Worm (Caenorhabditis elegans) whole organism, mixed stage, embryonic: Measurements from ENCODE around the gene Y51H7C.9.

Experiments used
- ceh-39 ChIP-seq: fragments of 150-350 bp; optimal IDR thresholded peaks from 2 replicates; lab custom pipeline; 2014; ENCODE audit warnings: missing biosample characterization, missing genetic modification characterization
- ces-1 ChIP-seq: fragments of 150-350 bp; optimal IDR thresholded peaks from 2 replicates; lab custom pipeline; 2014; ENCODE audit warnings: missing biosample characterization, missing genetic modification reagents, missing genetic modification characterization
- elt-1 ChIP-seq: sonication (generic microtip); optimal IDR thresholded peaks from 2 replicates; lab custom pipeline; 2017; ENCODE audit warnings: missing genetic modification characterization, mild to moderate bottlenecking, missing compliant biosample characterization, antibody characterized with exemption, moderate library complexity, borderline replicate concordance; ENCODE audit not compliant: insufficient read depth
- elt-3 ChIP-seq: fragments of 150-350 bp; optimal IDR thresholded peaks from 2 replicates; lab custom pipeline; 2014; ENCODE audit warnings: missing biosample characterization, missing genetic modification characterization
- flh-1 ChIP-seq: fragments of 200-800 bp; sonication (Bioruptor generic); optimal IDR thresholded peaks from 2 replicates; lab custom pipeline; 2018; ENCODE audit warnings: mild to moderate bottlenecking, missing genetic modification characterization, moderate library complexity, missing compliant biosample characterization
- lin-13 ChIP-seq: fragments of 150-350 bp; optimal IDR thresholded peaks from 2 replicates; lab custom pipeline; 2014; ENCODE audit warnings: missing biosample characterization, missing genetic modification characterization
- lin-32 ChIP-seq: fragments of 200-800 bp; sonication (Bioruptor generic); optimal IDR thresholded peaks from 2 replicates; lab custom pipeline; 2018; ENCODE audit warnings: mild to moderate bottlenecking, missing genetic modification characterization, missing compliant biosample characterization
- mab-5 ChIP-seq: fragments of 150-350 bp; optimal IDR thresholded peaks from 2 replicates; lab custom pipeline; 2014; ENCODE audit warnings: missing biosample characterization, missing genetic modification characterization
- nhr-237 ChIP-seq: fragments of 150-350 bp; optimal IDR thresholded peaks from 2 replicates; lab custom pipeline; 2014; ENCODE audit warnings: missing biosample characterization, missing genetic modification characterization
- sem-2 ChIP-seq: fragments of 200-800 bp; sonication (Bioruptor generic); optimal IDR thresholded peaks from 2 replicates; lab custom pipeline; 2018; ENCODE audit warnings: mild to moderate bottlenecking, missing genetic modification characterization, missing compliant biosample characterization
- snpc-4 ChIP-seq: fragments of 150-350 bp; optimal IDR thresholded peaks from 2 replicates; lab custom pipeline; 2014; ENCODE audit warnings: missing biosample characterization, missing genetic modification characterization
- sptf-1 ChIP-seq: sonication (generic microtip); optimal IDR thresholded peaks from 2 replicates; lab custom pipeline; 2017; ENCODE audit warnings: mild to moderate bottlenecking, missing genetic modification characterization, moderate library complexity, missing compliant biosample characterization
- unc-62 ChIP-seq: fragments of 150-350 bp; optimal IDR thresholded peaks from 2 replicates; lab custom pipeline; 2014; ENCODE audit warnings: missing biosample characterization, missing genetic modification reagents, missing genetic modification characterization
- ztf-11 ChIP-seq: fragments of 150-350 bp; optimal IDR thresholded peaks from 2 replicates; lab custom pipeline; 2014; ENCODE audit warnings: missing biosample characterization, missing genetic modification characterization

- no peak for TF ChIP-seq lin-13 (tag; lab: Kevin White, UChicago)
- TF ChIP-seq elt-3 (tag; lab: Kevin White, UChicago): no peak
- TF ChIP-seq snpc-4 (tag; lab: Kevin White, UChicago): no peak
- no peak for TF ChIP-seq sptf-1 (tag; lab: Kevin White, UChicago)
- no peak for TF ChIP-seq lin-32 (GFP tag; lab: Kevin White, UChicago)
- no peak for TF ChIP-seq unc-62 (GFP tag; lab: Kevin White, UChicago)
- TF ChIP-seq ceh-39 (tag; lab: Kevin White, UChicago): no peak
- no peak for TF ChIP-seq flh-1 (GFP tag; lab: Kevin White, UChicago)
- TF ChIP-seq mab-5 (tag; lab: Kevin White, UChicago): no peak
- no peak for TF ChIP-seq sem-2 (GFP tag; lab: Kevin White, UChicago)
- no peak for TF ChIP-seq nhr-237
- TF ChIP-seq elt-1 (tag; lab: Kevin White, UChicago): no peak
- no peak for TF ChIP-seq ces-1 (GFP tag; lab: Kevin White, UChicago)
- TF ChIP-seq ztf-11 (tag; lab: Kevin White, UChicago): no peak
Observed at ce11 chrII:1369322-1369721, 42.0 kb downstream of the Y51H7C.9 start.
